Worm (Caenorhabditis elegans) whole organism, L3 larva: ENCODE measurements around the gene srh-303.

Source experiments
- R02D3.7 ChIP-seq: fragments of 150-350 bp; optimal IDR thresholded peaks from 2 replicates; lab custom pipeline; 2014; ENCODE audit warnings: missing biosample characterization, missing genetic modification characterization
- ZK546.5 ChIP-seq: sonication (generic microtip); optimal IDR thresholded peaks from 2 replicates; lab custom pipeline; 2017; ENCODE audit warnings: missing biosample characterization, missing genetic modification characterization
- ceh-16 ChIP-seq: sonication (generic microtip); optimal IDR thresholded peaks from 2 replicates; lab custom pipeline; 2017; ENCODE audit warnings: missing biosample characterization, missing genetic modification characterization
- ceh-28 ChIP-seq: fragments of 150-350 bp; optimal IDR thresholded peaks from 2 replicates; lab custom pipeline; 2014; ENCODE audit warnings: missing biosample characterization, missing genetic modification reagents, missing genetic modification characterization
- ceh-82 ChIP-seq: fragments of 150-350 bp; optimal IDR thresholded peaks from 2 replicates; lab custom pipeline; 2014; ENCODE audit warnings: missing biosample characterization, missing genetic modification characterization
- ceh-9 ChIP-seq: sonication (generic microtip); optimal IDR thresholded peaks from 2 replicates; lab custom pipeline; 2018; ENCODE audit warnings: missing biosample characterization, missing genetic modification characterization
- egl-27 ChIP-seq: sonication (generic microtip); optimal IDR thresholded peaks from 4 replicates; lab custom pipeline; 2017; ENCODE audit warnings: missing biosample characterization, missing genetic modification reagents, missing genetic modification characterization
- egl-5 ChIP-seq: fragments of 150-350 bp; optimal IDR thresholded peaks from 2 replicates; lab custom pipeline; 2017; ENCODE audit warnings: missing biosample characterization, missing genetic modification reagents, missing genetic modification characterization, inconsistent platforms
- elt-1 ChIP-seq: fragments of 150-350 bp; optimal IDR thresholded peaks from 2 replicates; lab custom pipeline; 2014; ENCODE audit warnings: missing biosample characterization, missing genetic modification characterization
- elt-3 ChIP-seq, 3 experiments: fragments of 150-350 bp in 1 of 3; sonication (generic microtip) in 2 of 3; optimal IDR thresholded peaks; 2 replicates in 2 of 3; 4 replicates in 1 of 3; lab custom pipeline; 2014 to 2017; ENCODE audit warnings: missing biosample characterization in 3 of 3, missing genetic modification characterization in 3 of 3
- fkh-10 ChIP-seq: sonication (generic microtip); optimal IDR thresholded peaks from 2 replicates; lab custom pipeline; 2017; ENCODE audit warnings: missing biosample characterization, missing genetic modification reagents, missing genetic modification characterization
- fkh-2 ChIP-seq: fragments of 150-350 bp; optimal IDR thresholded peaks from 2 replicates; lab custom pipeline; 2014; ENCODE audit warnings: missing biosample characterization, missing genetic modification reagents, missing genetic modification characterization
- lin-15B ChIP-seq: fragments of 150-350 bp; optimal IDR thresholded peaks from 2 replicates; lab custom pipeline; 2014; ENCODE audit warnings: missing biosample characterization, missing genetic modification characterization
- lsy-12 ChIP-seq: sonication (generic microtip); optimal IDR thresholded peaks from 2 replicates; lab custom pipeline; 2016; ENCODE audit warnings: mild to moderate bottlenecking, missing genetic modification characterization, missing compliant biosample characterization
- mml-1 ChIP-seq: fragments of 150-350 bp; sonication (generic microtip); optimal IDR thresholded peaks from 3 replicates; lab custom pipeline; 2014; ENCODE audit warnings: missing biosample characterization, missing genetic modification characterization
- nfya-1 ChIP-seq: sonication (generic microtip); optimal IDR thresholded peaks from 2 replicates; lab custom pipeline; 2017; ENCODE audit warnings: missing genetic modification characterization, mild to moderate bottlenecking, missing compliant biosample characterization, antibody characterized with exemption, moderate library complexity; ENCODE audit not compliant: insufficient read depth
- nhr-12 ChIP-seq: fragments of 150-350 bp; optimal IDR thresholded peaks from 2 replicates; lab custom pipeline; 2014; ENCODE audit warnings: missing biosample characterization, missing genetic modification characterization
- nhr-237 ChIP-seq: fragments of 150-350 bp; optimal IDR thresholded peaks from 2 replicates; lab custom pipeline; 2014; ENCODE audit warnings: missing biosample characterization, missing genetic modification characterization
- nhr-28 ChIP-seq: fragments of 150-350 bp; optimal IDR thresholded peaks from 2 replicates; lab custom pipeline; 2014; ENCODE audit warnings: missing biosample characterization, missing genetic modification characterization
- nhr-43 ChIP-seq: sonication (generic microtip); optimal IDR thresholded peaks from 2 replicates; lab custom pipeline; 2016; ENCODE audit warnings: mild to moderate bottlenecking, missing genetic modification characterization, missing compliant biosample characterization; ENCODE audit not compliant: poor library complexity, severe bottlenecking
- nhr-67 ChIP-seq: fragments of 150-350 bp; optimal IDR thresholded peaks from 2 replicates; lab custom pipeline; 2014; ENCODE audit warnings: missing biosample characterization, missing genetic modification characterization
- nhr-76 ChIP-seq: fragments of 150-350 bp; sonication (generic microtip); optimal IDR thresholded peaks from 5 replicates; lab custom pipeline; 2014; ENCODE audit warnings: missing biosample characterization, missing genetic modification characterization
- nhr-77 ChIP-seq: fragments of 150-350 bp; optimal IDR thresholded peaks from 2 replicates; lab custom pipeline; 2014; ENCODE audit warnings: missing biosample characterization, missing genetic modification characterization
- pha-4 ChIP-seq: fragments of 150-350 bp; optimal IDR thresholded peaks from 2 replicates; lab custom pipeline; 2014; ENCODE audit warnings: missing biosample characterization, missing genetic modification reagents, missing genetic modification characterization
- pqm-1 ChIP-seq: fragments of 150-350 bp; optimal IDR thresholded peaks from 2 replicates; lab custom pipeline; 2017; ENCODE audit warnings: missing biosample characterization, missing genetic modification characterization, inconsistent platforms
- sea-2 ChIP-seq: fragments of 150-350 bp; sonication (generic microtip); optimal IDR thresholded peaks from 4 replicates; lab custom pipeline; 2014; ENCODE audit warnings: missing biosample characterization, missing genetic modification reagents, missing genetic modification characterization
- skn-1 ChIP-seq: fragments of 150-350 bp; optimal IDR thresholded peaks from 2 replicates; lab custom pipeline; 2014; ENCODE audit warnings: missing biosample characterization, missing genetic modification characterization
- unc-39 ChIP-seq: sonication (generic microtip); optimal IDR thresholded peaks from 4 replicates; lab custom pipeline; 2017; ENCODE audit warnings: missing biosample characterization, missing genetic modification characterization
- unc-62 ChIP-seq: fragments of 150-350 bp; sonication (generic microtip); optimal IDR thresholded peaks from 4 replicates; lab custom pipeline; 2014; ENCODE audit warnings: missing biosample characterization, missing genetic modification reagents, missing genetic modification characterization
- zag-1 ChIP-seq: fragments of 150-350 bp; optimal IDR thresholded peaks from 2 replicates; lab custom pipeline; 2014; ENCODE audit warnings: missing biosample characterization, missing genetic modification characterization
- ztf-11 ChIP-seq: fragments of 150-350 bp; optimal IDR thresholded peaks from 2 replicates; lab custom pipeline; 2014; ENCODE audit warnings: missing biosample characterization, missing genetic modification characterization
- ztf-4 ChIP-seq: fragments of 150-350 bp; optimal IDR thresholded peaks from 2 replicates; lab custom pipeline; 2014; ENCODE audit warnings: missing biosample characterization, missing genetic modification characterization

srh-303 gene

ce11 chrV:17831350-17831749 lies at the start of gene srh-303:
srh-303 (plus strand) TSS chrV:17831650.
- TF ChIP-seq ZK546.5 (tag; lab: Kevin White, UChicago) (no peak), nhr-76 (tag; lab: Kevin White, UChicago) (no peak)

DNA sequence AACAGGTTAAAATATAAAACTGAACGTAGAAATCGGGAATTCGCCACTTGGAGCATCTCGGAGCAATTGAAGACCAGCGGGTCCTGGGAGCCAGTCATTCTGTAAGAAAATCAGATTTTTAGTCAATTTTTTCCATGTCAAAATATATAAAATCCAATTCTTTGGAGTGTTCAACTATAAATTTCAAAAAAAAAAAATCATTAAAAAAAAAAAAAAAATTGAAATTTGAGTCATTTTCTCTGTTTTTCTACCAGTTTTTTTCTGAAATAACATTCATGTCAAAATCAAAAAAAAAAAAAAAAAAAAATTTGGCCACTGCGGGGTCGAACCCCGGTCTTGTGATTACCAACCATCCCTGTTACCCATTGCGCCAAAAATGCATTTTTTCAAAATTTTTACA lies 47.9 kb upstream of the srh-303 start, which contains the start of gene srab-12:
TSS of gene srab-12 (minus strand) at position 101 of the 400 bp plus-strand sequence.
- TF ChIP-seq unc-62 (GFP tag; lab: Kevin White, UChicago) (no peak), zag-1 (no peak)

DNA sequence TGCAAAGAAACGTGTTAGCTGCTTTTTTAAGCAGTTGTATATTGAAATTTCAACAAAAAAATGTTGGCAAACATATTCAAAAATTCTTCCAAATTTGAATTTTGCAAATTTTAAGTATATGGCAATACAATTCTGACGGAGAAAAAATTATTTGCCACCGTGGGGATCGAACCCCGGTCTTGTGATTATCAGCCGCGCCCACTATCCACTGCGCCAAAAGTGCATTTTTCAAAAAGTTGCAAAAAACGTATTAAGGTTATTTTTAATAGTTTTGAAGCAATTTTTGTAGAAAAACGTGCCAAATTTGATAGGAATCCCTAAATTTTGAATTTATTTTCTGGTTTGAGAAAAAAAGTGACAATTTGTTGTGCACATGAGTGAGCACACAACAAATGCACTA lies 47.1 kb upstream of the srh-303 start:
- TF ChIP-seq nhr-77 (tag; lab: Kevin White, UChicago) (no peak), ztf-4 (tag; lab: Kevin White, UChicago) (no peak), pha-4 (tag; lab: Kevin White, UChicago) (no peak), ceh-9 (tag; lab: Kevin White, UChicago) (no peak), egl-27 (tag; lab: Kevin White, UChicago) (no peak), R02D3.7 (tag; lab: Kevin White, UChicago) (no peak), skn-1 (tag; lab: Kevin White, UChicago) (no peak)

ce11 chrV:17790191-17790590 lies 41.3 kb upstream of the srh-303 start, which contains the start of gene srh-290:
srh-290 (plus strand) TSS chrV:17790491.
- TF ChIP-seq nhr-28 (no peak), lsy-12 (tag; lab: Kevin White, UChicago) (no peak)

DNA sequence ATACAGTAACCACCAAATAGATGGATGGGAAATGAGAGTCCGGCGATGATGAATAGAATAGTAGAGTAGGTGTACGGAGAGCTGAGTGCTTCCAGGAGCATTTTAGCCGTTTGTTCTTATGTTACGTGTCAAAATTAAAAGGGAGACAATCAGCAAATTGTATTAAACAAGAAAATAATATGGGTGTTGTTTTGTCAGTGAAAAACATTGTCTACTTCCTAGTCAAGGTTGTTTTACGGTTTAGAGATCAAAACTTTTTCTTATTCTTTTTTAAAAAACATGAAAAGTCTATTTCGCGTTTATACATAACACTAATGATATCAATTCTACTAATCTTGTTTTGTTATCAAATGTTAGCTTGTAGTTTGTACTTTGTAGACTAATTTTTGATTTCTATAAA lies 37.5 kb upstream of the srh-303 start, which contains the start of gene srh-289:
TSS of gene srh-289 (minus strand) at position 101 of the 400 bp plus-strand sequence.
- TF ChIP-seq nhr-12 (tag; lab: Kevin White, UChicago) (no peak), lin-15B (tag; lab: Kevin White, UChicago) (no peak), unc-39 (tag; lab: Kevin White, UChicago) (no peak), nfya-1 (tag; lab: Kevin White, UChicago) (no peak), mml-1 (no peak), pqm-1 (tag; lab: Kevin White, UChicago) (no peak), nhr-76 (tag; lab: Kevin White, UChicago) (no peak), nhr-77 (tag; lab: Kevin White, UChicago) (no peak), nhr-237 (no peak), ceh-28 (tag; lab: Kevin White, UChicago) (no peak), nhr-67 (tag; lab: Kevin White, UChicago) (no peak), ceh-9 (tag; lab: Kevin White, UChicago) (no peak), zag-1 (no peak), ztf-11 (tag; lab: Kevin White, UChicago) (no peak)

- TF ChIP-seq ceh-82 (tag; lab: Kevin White, UChicago) (no peak), unc-62 (GFP tag; lab: Kevin White, UChicago) (no peak), lin-15B (tag; lab: Kevin White, UChicago) (no peak), nhr-77 (tag; lab: Kevin White, UChicago) (no peak), lsy-12 (tag; lab: Kevin White, UChicago) (no peak), ztf-11 (tag; lab: Kevin White, UChicago) (no peak), nfya-1 (tag; lab: Kevin White, UChicago) (no peak), nhr-76 (tag; lab: Kevin White, UChicago) (no peak), nhr-43 (tag; lab: Kevin White, UChicago) (no peak), egl-5 (no peak), sea-2 (GFP tag; lab: Kevin White, UChicago) (no peak), ZK546.5 (tag; lab: Kevin White, UChicago) (no peak), fkh-10 (GFP tag; lab: Kevin White, UChicago) (no peak)
Observed at ce11 chrV:17795655-17796054, 35.8 kb upstream of the srh-303 start, which contains the start of gene srh-288. srh-288 (minus strand) TSS chrV:17795755.

- TF ChIP-seq egl-5 (no peak), lin-15B (tag; lab: Kevin White, UChicago) (no peak), elt-3 (tag; optimal IDR thresholded peaks at IDR 0.05; lab: Kevin White, UChicago) (no peak), nhr-77 (tag; lab: Kevin White, UChicago) (no peak), fkh-2 (tag; lab: Kevin White, UChicago) (no peak), R02D3.7 (tag; lab: Kevin White, UChicago) (no peak), elt-1 (tag; lab: Kevin White, UChicago) (no peak), ztf-11 (tag; lab: Kevin White, UChicago) (no peak), ceh-16 (tag; lab: Kevin White, UChicago) (no peak), ztf-4 (tag; lab: Kevin White, UChicago) (no peak)
Observed at ce11 chrV:17798789-17799188, 32.7 kb upstream of the srh-303 start, which contains the start of gene srx-18. srx-18 (minus strand) TSS chrV:17798889.
